Fruit fly (Drosophila melanogaster) whole organism, prepupa: ENCODE measurements around the gene CG42819.
A peak's percentile ranks its signal among the peaks of the same experiment; 100 is the strongest.

Source experiments
- CG10631 ChIP-seq: fragments of 200-800 bp; sonication (Bioruptor generic); optimal IDR thresholded peaks from 2 replicates; lab custom pipeline; 2016; ENCODE audit warnings: missing biosample characterization, missing genetic modification characterization
- CG11294 ChIP-seq: fragments of 200-800 bp; sonication (Bioruptor generic); IDR thresholded peaks from 2 replicates; pipeline ENCODE4 v1.3.6; 2022; ENCODE audit warnings: missing biosample characterization, missing genetic modification characterization
- CG11762 ChIP-seq: fragments of 200-800 bp; sonication (Bioruptor generic); optimal IDR thresholded peaks from 3 replicates; lab custom pipeline; 2016; ENCODE audit warnings: missing biosample characterization, missing genetic modification characterization; ENCODE audit not compliant: insufficient read depth
- CG11902 ChIP-seq: fragments of 200-800 bp; sonication (Bioruptor generic); optimal IDR thresholded peaks from 3 replicates; lab custom pipeline; 2016; ENCODE audit warnings: missing biosample characterization, missing genetic modification characterization
- CG15336 ChIP-seq: fragments of 200-800 bp; sonication (Bioruptor generic); IDR thresholded peaks from 2 replicates; pipeline ENCODE4 v1.3.6; 2022; ENCODE audit warnings: missing biosample characterization, missing genetic modification characterization
- CG1621 ChIP-seq: fragments of 200-800 bp; sonication (Bioruptor generic); optimal IDR thresholded peaks from 3 replicates; lab custom pipeline; 2018; ENCODE audit warnings: missing biosample characterization, mild to moderate bottlenecking, missing genetic modification characterization
- CG3032 ChIP-seq: fragments of 200-800 bp; optimal IDR thresholded peaks from 2 replicates; lab custom pipeline; 2019; ENCODE audit warnings: missing biosample characterization, mild to moderate bottlenecking, missing genetic modification characterization, moderate library complexity
- CG32006 ChIP-seq: fragments of 200-800 bp; sonication (Bioruptor generic); optimal IDR thresholded peaks from 3 replicates; lab custom pipeline; 2017; ENCODE audit warnings: missing biosample characterization, mild to moderate bottlenecking, missing genetic modification characterization
- CG34406 ChIP-seq: fragments of 200-800 bp; sonication (Bioruptor generic); optimal IDR thresholded peaks from 3 replicates; lab custom pipeline; 2016; ENCODE audit warnings: missing biosample characterization, missing genetic modification characterization
- CG3919 ChIP-seq: fragments of 200-800 bp; sonication (Bioruptor generic); optimal IDR thresholded peaks from 3 replicates; lab custom pipeline; 2016; ENCODE audit warnings: missing biosample characterization, missing genetic modification characterization
- CG4318 ChIP-seq: fragments of 200-800 bp; sonication (Bioruptor generic); optimal IDR thresholded peaks from 3 replicates; lab custom pipeline; 2017; ENCODE audit warnings: missing biosample characterization, mild to moderate bottlenecking, missing genetic modification characterization
- CG6163 ChIP-seq: fragments of 200-800 bp; sonication (Bioruptor generic); IDR thresholded peaks from 3 replicates; pipeline ENCODE4 v1.3.6; 2022; ENCODE audit warnings: missing biosample characterization, missing genetic modification characterization
- CG6276 ChIP-seq: fragments of 200-800 bp; sonication (Bioruptor generic); optimal IDR thresholded peaks from 2 replicates; lab custom pipeline; 2017; ENCODE audit warnings: missing biosample characterization, mild to moderate bottlenecking, missing genetic modification characterization
- CG6792 ChIP-seq: fragments of 200-800 bp; sonication (Bioruptor generic); optimal IDR thresholded peaks from 3 replicates; lab custom pipeline; 2016; ENCODE audit warnings: missing biosample characterization, missing genetic modification characterization
- CG6808 ChIP-seq: fragments of 200-800 bp; sonication (Bioruptor generic); optimal IDR thresholded peaks from 3 replicates; lab custom pipeline; 2017; ENCODE audit warnings: missing biosample characterization, missing genetic modification characterization, mild to moderate bottlenecking, moderate library complexity, missing genetic modification reagents
- CG6854 ChIP-seq: fragments of 200-800 bp; sonication (Bioruptor generic); optimal IDR thresholded peaks from 2 replicates; lab custom pipeline; 2017; ENCODE audit warnings: missing biosample characterization, mild to moderate bottlenecking, missing genetic modification characterization
- CG7368 ChIP-seq: fragments of 200-800 bp; sonication (Bioruptor generic); optimal IDR thresholded peaks from 3 replicates; lab custom pipeline; 2016; ENCODE audit warnings: missing biosample characterization, missing genetic modification characterization
- CG8632 ChIP-seq: fragments of 200-800 bp; sonication (Bioruptor generic); optimal IDR thresholded peaks from 3 replicates; lab custom pipeline; 2016; ENCODE audit warnings: missing biosample characterization, missing genetic modification characterization
- CG9139 ChIP-seq: fragments of 200-800 bp; sonication (Bioruptor generic); optimal IDR thresholded peaks from 3 replicates; lab custom pipeline; 2017; ENCODE audit warnings: missing biosample characterization, mild to moderate bottlenecking, missing genetic modification characterization
- Eip75B ChIP-seq: fragments of 200-800 bp; sonication (Bioruptor generic); optimal IDR thresholded peaks from 3 replicates; lab custom pipeline; 2016; ENCODE audit warnings: missing biosample characterization, missing genetic modification characterization
- Eip78C ChIP-seq: fragments of 200-800 bp; sonication (Bioruptor generic); peaks from one replicate; lab custom pipeline; 2016; ENCODE audit warnings: missing biosample characterization, missing genetic modification characterization
- Eip93F ChIP-seq: fragments of 200-800 bp; sonication (Bioruptor generic); optimal IDR thresholded peaks from 2 replicates; lab custom pipeline; 2016; ENCODE audit warnings: missing biosample characterization, mild to moderate bottlenecking, missing genetic modification characterization
- Ets21C ChIP-seq: fragments of 200-800 bp; sonication (Bioruptor generic); optimal IDR thresholded peaks from 3 replicates; lab custom pipeline; 2016; ENCODE audit warnings: missing biosample characterization, missing genetic modification characterization
- Ets96B ChIP-seq: fragments of 200-800 bp; optimal IDR thresholded peaks from 2 replicates; lab custom pipeline; 2019; ENCODE audit warnings: missing biosample characterization, mild to moderate bottlenecking, missing genetic modification characterization, moderate library complexity
- Gug ChIP-seq: fragments of 200-800 bp; sonication (Bioruptor generic); IDR thresholded peaks from 2 replicates; pipeline ENCODE4 v1.3.6; 2022; ENCODE audit warnings: missing biosample characterization, missing genetic modification characterization
- Hr38 ChIP-seq: sonication (Bioruptor generic); optimal IDR thresholded peaks from 2 replicates; lab custom pipeline; 2016; ENCODE audit warnings: missing biosample characterization, missing genetic modification characterization
- Hr39 ChIP-seq: fragments of 200-800 bp; sonication (Bioruptor generic); optimal IDR thresholded peaks from 2 replicates; lab custom pipeline; 2016; ENCODE audit warnings: missing biosample characterization, missing genetic modification characterization
- Hr4 ChIP-seq: fragments of 200-800 bp; sonication (Bioruptor generic); optimal IDR thresholded peaks from 3 replicates; lab custom pipeline; 2016; ENCODE audit warnings: missing biosample characterization, missing genetic modification characterization
- Lpt ChIP-seq: fragments of 200-800 bp; sonication (Bioruptor generic); optimal IDR thresholded peaks from 3 replicates; lab custom pipeline; 2016; ENCODE audit warnings: missing biosample characterization, missing genetic modification characterization
- Met ChIP-seq: fragments of 200-800 bp; sonication (Bioruptor generic); optimal IDR thresholded peaks from 3 replicates; lab custom pipeline; 2016; ENCODE audit warnings: missing biosample characterization, missing genetic modification characterization
- OdsH ChIP-seq: fragments of 200-800 bp; sonication (Bioruptor generic); optimal IDR thresholded peaks from 3 replicates; lab custom pipeline; 2016; ENCODE audit warnings: missing biosample characterization, missing genetic modification characterization
- Smox ChIP-seq: fragments of 200-800 bp; sonication (Bioruptor generic); optimal IDR thresholded peaks from 3 replicates; lab custom pipeline; 2016; ENCODE audit warnings: missing biosample characterization, missing genetic modification characterization
- Sox102F ChIP-seq: fragments of 200-800 bp; sonication (Bioruptor generic); optimal IDR thresholded peaks from 2 replicates; lab custom pipeline; 2016; ENCODE audit warnings: missing biosample characterization, mild to moderate bottlenecking, missing genetic modification characterization
- Sox14 ChIP-seq: fragments of 200-800 bp; sonication (Bioruptor generic); optimal IDR thresholded peaks from 3 replicates; lab custom pipeline; 2016; ENCODE audit warnings: missing biosample characterization, missing genetic modification characterization
- Sox15 ChIP-seq: fragments of 200-800 bp; sonication (Bioruptor generic); optimal IDR thresholded peaks from 3 replicates; lab custom pipeline; 2016; ENCODE audit warnings: missing biosample characterization, missing genetic modification characterization
- achi ChIP-seq: fragments of 200-800 bp; sonication (Bioruptor generic); optimal IDR thresholded peaks from 3 replicates; lab custom pipeline; 2016; ENCODE audit warnings: missing biosample characterization, missing genetic modification characterization
- cyc ChIP-seq: fragments of 200-800 bp; sonication (Bioruptor generic); optimal IDR thresholded peaks from 3 replicates; lab custom pipeline; 2016; ENCODE audit warnings: missing biosample characterization, missing genetic modification characterization
- dac ChIP-seq: fragments of 200-800 bp; sonication (Bioruptor generic); optimal IDR thresholded peaks from 2 replicates; lab custom pipeline; 2017; ENCODE audit warnings: missing biosample characterization, mild to moderate bottlenecking, missing genetic modification characterization
- dsx ChIP-seq: fragments of 200-800 bp; optimal IDR thresholded peaks from 3 replicates; lab custom pipeline; 2019; ENCODE audit warnings: missing biosample characterization, mild to moderate bottlenecking, missing genetic modification characterization, moderate library complexity; ENCODE audit not compliant: poor library complexity, severe bottlenecking
- fd59A ChIP-seq: fragments of 200-800 bp; sonication (Bioruptor generic); optimal IDR thresholded peaks from 2 replicates; lab custom pipeline; 2017; ENCODE audit warnings: missing biosample characterization, mild to moderate bottlenecking, missing genetic modification characterization, missing genetic modification reagents
- fd85E ChIP-seq: fragments of 200-800 bp; sonication (Bioruptor generic); optimal IDR thresholded peaks from 3 replicates; lab custom pipeline; 2016; ENCODE audit warnings: missing biosample characterization, missing genetic modification characterization
- lz ChIP-seq: fragments of 200-800 bp; sonication (Bioruptor generic); optimal IDR thresholded peaks from 3 replicates; lab custom pipeline; 2016; ENCODE audit warnings: missing biosample characterization, missing genetic modification characterization
- pdm3 ChIP-seq: fragments of 200-800 bp; sonication (Bioruptor generic); optimal IDR thresholded peaks from 3 replicates; lab custom pipeline; 2016; ENCODE audit warnings: missing biosample characterization, missing genetic modification characterization
- spab ChIP-seq: fragments of 200-800 bp; sonication (Bioruptor generic); optimal IDR thresholded peaks from 2 replicates; lab custom pipeline; 2017; ENCODE audit warnings: missing biosample characterization, mild to moderate bottlenecking, missing genetic modification characterization, missing genetic modification reagents
- ss ChIP-seq, 2 experiments: fragments of 200-800 bp; sonication (Bioruptor generic); optimal IDR thresholded peaks; 2 replicates in 1 of 2; 3 replicates in 1 of 2; lab custom pipeline; 2017 to 2018; ENCODE audit warnings: mild to moderate bottlenecking in 2 of 2, missing biosample characterization in 2 of 2, missing genetic modification characterization in 2 of 2, moderate library complexity in 1 of 2
- svp ChIP-seq: fragments of 200-800 bp; sonication (Bioruptor generic); peaks from one replicate; lab custom pipeline; 2016; ENCODE audit warnings: missing biosample characterization, missing genetic modification characterization
- topi ChIP-seq: fragments of 200-800 bp; sonication (Bioruptor generic); optimal IDR thresholded peaks from 3 replicates; lab custom pipeline; 2016; ENCODE audit warnings: missing biosample characterization, missing genetic modification characterization

The CG42819 gene

DNA sequence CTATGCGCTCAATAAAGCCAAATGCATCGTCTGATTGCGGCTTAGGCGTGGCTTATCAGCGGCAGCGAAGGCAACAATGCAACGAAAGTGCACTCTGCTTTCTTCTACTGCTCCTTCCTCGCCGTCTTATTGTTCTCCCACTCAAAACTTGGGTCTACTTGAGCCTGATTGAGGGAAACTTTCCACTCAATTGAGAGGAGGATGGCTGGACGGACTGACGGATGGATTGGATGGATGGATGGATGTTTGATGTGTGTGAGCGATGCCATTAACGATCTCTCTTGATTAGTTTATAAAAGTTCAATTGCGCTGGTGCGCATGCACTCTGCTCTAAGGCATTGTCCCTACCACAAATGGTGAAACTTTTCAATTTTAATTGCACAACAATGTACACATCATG, 33.9 kb upstream of the CG42819 start:
- TF ChIP-seq CG8632 (GFP tag; lab: Kevin White, UChicago) (no peak), CG6808 (GFP tag; lab: Kevin White, UChicago) (no peak), Eip78C (GFP tag; lab: Kevin White, UChicago) (peak; percentile 49), dsx (GFP tag; lab: Kevin White, UChicago) (peak; percentile 46), Gug (GFP tag; lab: Robert Waterston, UW) (no peak)

DNA sequence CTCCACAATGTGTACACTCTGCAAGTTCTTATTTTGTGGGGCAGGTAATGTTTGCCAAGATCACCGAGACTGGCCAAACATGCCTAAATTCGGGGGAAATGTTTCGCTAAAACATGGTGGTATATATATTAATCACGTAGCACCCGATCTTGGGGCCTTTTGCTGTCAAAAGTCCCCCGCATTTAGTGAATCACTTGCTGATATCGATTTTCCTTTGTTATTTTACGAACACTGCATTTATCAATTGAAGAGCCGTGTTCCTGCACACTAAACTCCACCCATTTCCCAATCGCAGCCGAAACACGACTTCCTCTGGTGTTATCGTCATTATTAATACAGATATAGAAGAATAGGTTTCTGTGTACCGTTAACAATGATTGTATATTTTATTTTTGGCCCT, 32.6 kb upstream of the CG42819 start:
- TF ChIP-seq CG11902 (GFP tag; lab: Kevin White, UChicago) (no peak), CG11294 (GFP tag; lab: Robert Waterston, UW) (no peak)

DNA sequence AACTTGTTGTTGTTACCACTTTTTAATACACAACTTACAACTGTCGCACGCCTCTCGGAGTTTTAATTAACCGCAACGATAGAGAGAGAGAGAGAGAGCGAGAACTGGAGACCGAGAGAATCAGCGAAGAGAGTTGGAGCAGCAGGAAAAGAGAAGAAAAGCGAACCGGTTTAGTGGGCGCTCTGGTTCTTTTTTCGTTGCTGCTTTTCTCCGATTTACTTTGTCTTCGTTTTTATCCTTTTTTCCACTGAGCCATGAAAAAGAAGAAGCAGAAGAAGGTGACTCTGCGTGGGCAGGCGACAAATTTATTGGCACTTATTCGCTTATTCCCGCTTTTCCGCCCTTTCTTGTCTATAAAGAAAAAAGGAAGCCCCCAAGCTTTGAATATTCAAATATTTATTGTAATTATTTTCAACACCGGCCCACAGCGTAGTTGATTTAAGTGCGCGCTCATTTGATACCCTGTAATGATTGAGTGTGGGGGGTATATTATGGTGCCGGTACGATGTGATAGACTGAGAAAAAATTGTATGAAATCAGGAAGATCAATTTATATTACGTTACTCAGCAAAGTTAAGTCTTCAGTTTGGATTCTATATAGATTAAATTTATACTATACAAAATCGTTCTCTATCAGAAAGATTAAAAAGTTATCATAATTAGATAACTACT, 31.3 kb upstream of the CG42819 start:
- TF ChIP-seq CG6792 (no peak), Hr39 (GFP tag; lab: Kevin White, UChicago) (no peak), Ets21C (GFP tag; lab: Kevin White, UChicago) (no peak), CG1621 (tag; lab: Kevin White, UChicago) (peak; percentile 46), CG34406 (GFP tag; lab: Kevin White, UChicago) (no peak), CG11762 (GFP tag; lab: Kevin White, UChicago) (no peak), CG3919 (GFP tag; lab: Kevin White, UChicago) (peak; percentile 9), Met (peak; percentile 11), svp (GFP tag; lab: Kevin White, UChicago) (peak; percentile 72), Ets96B (tag; lab: Kevin White, UChicago) (peak; percentile 37), Hr4 (GFP tag; lab: Kevin White, UChicago) (peak; percentile 35), topi (no peak), ss (GFP tag; optimal IDR thresholded peaks at IDR 0.05; lab: Kevin White, UChicago) (peak; percentile 75 to 82), CG3032 (tag; lab: Kevin White, UChicago) (peak; percentile 27), CG6854 (GFP tag; lab: Kevin White, UChicago) (no peak), pdm3 (GFP tag; lab: Kevin White, UChicago) (peak; percentile 17), dac (GFP tag; lab: Kevin White, UChicago) (no peak), fd59A (GFP tag; lab: Kevin White, UChicago) (peak; percentile 9), Sox15 (GFP tag; lab: Kevin White, UChicago) (no peak), CG15336 (peak; percentile 32; the same call in 1 of the 2 replicates), CG6276 (no peak), CG10631 (GFP tag; lab: Kevin White, UChicago) (peak; percentile 54), spab (GFP tag; lab: Kevin White, UChicago) (peak; percentile 40), CG32006 (GFP tag; lab: Kevin White, UChicago) (peak; percentile 63), Sox102F (GFP tag; lab: Kevin White, UChicago) (no peak), achi (GFP tag; lab: Kevin White, UChicago) (peak; percentile 7), lz (no peak), fd85E (no peak), Hr38 (GFP tag; lab: Kevin White, UChicago) (no peak), CG8632 (GFP tag; lab: Kevin White, UChicago) (peak; percentile 29), cyc (GFP tag; lab: Kevin White, UChicago) (no peak), Sox14 (GFP tag; lab: Kevin White, UChicago) (peak; percentile 7), Lpt (peak; percentile 6), CG4318 (GFP tag; lab: Kevin White, UChicago) (no peak), OdsH (GFP tag; lab: Kevin White, UChicago) (peak; percentile 44), CG11902 (GFP tag; lab: Kevin White, UChicago) (no peak), CG9139 (GFP tag; lab: Kevin White, UChicago) (peak; percentile 67), Eip93F (no peak), CG7368 (GFP tag; lab: Kevin White, UChicago) (no peak), Smox (GFP tag; lab: Kevin White, UChicago) (peak; percentile 23), Eip75B (GFP tag; lab: Kevin White, UChicago) (peak; percentile 15), CG6163 (GFP tag; lab: Robert Waterston, UW) (peak; percentile 72; the same call in 2 of the 3 replicates), dsx (GFP tag; lab: Kevin White, UChicago) (peak; percentile 72)
